Fruit fly (Drosophila melanogaster): ENCODE results near the gene dl.

The dl gene

DNA sequence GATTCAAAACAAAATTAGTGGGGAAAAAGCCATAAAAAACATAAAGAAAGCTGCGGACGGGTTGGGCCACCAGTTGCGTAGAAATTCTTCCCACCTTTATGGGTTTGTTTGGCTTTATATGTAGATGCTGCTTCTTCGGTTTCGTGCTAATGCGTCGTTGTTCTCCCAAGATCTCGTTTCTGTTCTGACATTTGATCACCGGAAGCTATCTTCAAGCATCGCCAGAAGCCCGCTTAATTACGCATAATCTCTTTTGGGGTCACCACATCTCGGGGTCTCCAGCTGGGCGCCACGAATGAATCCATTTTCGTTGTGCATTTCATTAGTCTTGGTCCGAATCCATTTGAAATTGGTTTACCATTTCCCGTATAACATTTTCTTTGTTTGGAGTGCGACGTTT is 45.6 kb upstream of the dl start:
- TF ChIP-seq oc (tag; optimal IDR thresholded peaks at IDR 0.05), result peak; percentile 64
- peak; percentile 37 for TF ChIP-seq grn (GFP tag; optimal IDR thresholded peaks at IDR 0.05)
- TF ChIP-seq pita (GFP tag; optimal IDR thresholded peaks at IDR 0.05), result no peak
- TF ChIP-seq abd-A (tag; optimal IDR thresholded peaks at IDR 0.05), result peak; percentile 82
- no peak for TF ChIP-seq row (GFP tag; IDR thresholded peaks at IDR 0.05)
- no peak for TF ChIP-seq Doc3 (GFP tag; IDR thresholded peaks at IDR 0.05; ENCODE audit: partially characterized antibody)
- peak; percentile 48 for TF ChIP-seq gsb-n (tag; optimal IDR thresholded peaks at IDR 0.05)
- no peak for TF ChIP-seq CG32532 (GFP tag; IDR thresholded peaks at IDR 0.05)
- 0 out of 3 replicates have a peak, but pooled peaks have one; percentile 29 for TF ChIP-seq CG2199 (GFP tag; IDR thresholded peaks at IDR 0.05)
- peak in 1 of 2 experiments; percentile 56 for TF ChIP-seq Hr78 (GFP tag; optimal IDR thresholded peaks at IDR 0.05)
- peak; percentile 50 for TF ChIP-seq kni (GFP tag; optimal IDR thresholded peaks at IDR 0.05)
- TF ChIP-seq Awh (GFP tag; IDR thresholded peaks at IDR 0.05), result peak; percentile 44; the same call in 1 of the 2 replicates

DNA sequence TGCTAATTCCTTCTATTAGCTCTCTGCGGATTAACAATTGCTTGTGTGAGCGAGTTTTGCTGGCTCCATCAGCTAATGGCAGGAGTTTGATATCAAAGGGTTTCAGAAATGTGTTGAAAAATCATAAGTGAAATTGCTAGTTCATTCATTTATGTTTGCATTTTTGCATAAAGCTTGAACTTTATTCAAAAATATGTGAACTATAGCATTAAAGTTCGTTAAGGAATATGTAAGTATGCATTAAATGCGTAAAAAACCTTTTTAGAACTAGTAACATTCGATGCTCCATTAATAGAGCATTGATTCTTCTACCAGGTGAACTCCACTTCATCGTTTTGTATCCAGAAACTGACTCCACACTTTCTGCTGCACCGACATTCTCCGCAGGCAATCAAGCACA is 42.5 kb upstream of the dl start:
- TF ChIP-seq CG9609 (GFP tag; optimal IDR thresholded peaks at IDR 0.05) (no peak), unpg (GFP tag; optimal IDR thresholded peaks at IDR 0.05) (no peak), CG1832 (GFP tag; optimal IDR thresholded peaks at IDR 0.05) (no peak), pum (GFP tag; optimal IDR thresholded peaks at IDR 0.05) (no peak), C15 (GFP tag; IDR thresholded peaks at IDR 0.05) (no peak), CTCF (GFP tag; optimal IDR thresholded peaks at IDR 0.05) (no peak), Nf-YB (GFP tag; optimal IDR thresholded peaks at IDR 0.05) (no peak), CG9727 (GFP tag; optimal IDR thresholded peaks at IDR 0.05) (no peak), Dbx (GFP tag; IDR thresholded peaks at IDR 0.05) (no peak)

DNA sequence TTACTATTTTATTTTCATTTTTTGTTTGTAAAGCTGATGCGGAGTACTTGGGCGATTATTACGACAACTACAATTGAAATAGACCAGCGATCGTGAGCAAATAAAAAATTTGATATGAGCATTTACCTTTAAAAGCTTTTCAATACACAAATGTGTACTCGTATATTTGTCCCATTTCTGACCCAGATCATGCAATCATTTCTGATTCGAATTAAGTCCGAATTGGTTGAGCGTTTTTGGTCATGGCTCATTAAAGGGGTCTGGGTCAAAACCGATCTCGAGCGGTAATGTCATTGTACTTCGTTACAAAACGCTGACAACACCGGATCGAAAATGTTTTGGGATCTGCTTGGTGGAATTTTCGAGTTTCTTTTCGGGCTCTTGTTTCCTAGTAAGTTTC is 36.1 kb upstream of the dl start, which contains the start of gene CG43220:
TSS of gene CG43220 (plus strand) at position 301 of the 400 bp plus-strand sequence.
- TF ChIP-seq inv (GFP tag; IDR thresholded peaks at IDR 0.05; ENCODE audit: partially characterized antibody) (no peak), pros (GFP tag; optimal IDR thresholded peaks at IDR 0.05) (no peak), CG6272 (GFP tag; IDR thresholded peaks at IDR 0.05) (no peak), esg (GFP tag; conservative IDR thresholded peaks at IDR 0.05) (no peak)

DNA sequence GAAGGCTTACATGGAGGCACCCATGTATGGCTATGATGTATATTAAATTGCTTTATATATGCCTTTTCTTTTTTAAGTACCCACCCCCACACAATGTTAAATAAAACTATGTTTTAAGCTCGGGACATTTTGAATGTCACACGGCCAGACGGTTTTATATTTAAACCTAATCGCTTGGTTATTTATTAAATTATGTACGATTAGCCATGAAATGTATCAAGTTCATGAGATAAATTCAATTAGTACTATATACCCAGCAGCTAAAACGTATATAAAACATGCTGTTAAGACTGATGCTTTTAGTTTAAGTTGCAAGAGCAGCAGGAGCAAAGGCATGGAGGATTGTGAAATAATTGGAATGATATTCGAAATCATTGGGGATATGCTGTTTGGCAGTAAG is 35.3 kb upstream of the dl start, which contains the start of the genes CG43221 and CG43645:
TSS of gene CG43221 (plus strand) at position 301 of the 400 bp plus-strand sequence.
TSS of gene CG43645 (plus strand) at position 301 of the 400 bp plus-strand sequence.
- TF ChIP-seq hbn (GFP tag; IDR thresholded peaks at IDR 0.05; ENCODE audit: partially characterized antibody) (no peak), sob (GFP tag; IDR thresholded peaks at IDR 0.05) (no peak), H15 (GFP tag; IDR thresholded peaks at IDR 0.05) (no peak), sens (GFP tag) (peak; percentile 4), CG30431 (GFP tag; optimal IDR thresholded peaks at IDR 0.05) (no peak), E2f2 (GFP tag; IDR thresholded peaks at IDR 0.05) (no peak)

DNA sequence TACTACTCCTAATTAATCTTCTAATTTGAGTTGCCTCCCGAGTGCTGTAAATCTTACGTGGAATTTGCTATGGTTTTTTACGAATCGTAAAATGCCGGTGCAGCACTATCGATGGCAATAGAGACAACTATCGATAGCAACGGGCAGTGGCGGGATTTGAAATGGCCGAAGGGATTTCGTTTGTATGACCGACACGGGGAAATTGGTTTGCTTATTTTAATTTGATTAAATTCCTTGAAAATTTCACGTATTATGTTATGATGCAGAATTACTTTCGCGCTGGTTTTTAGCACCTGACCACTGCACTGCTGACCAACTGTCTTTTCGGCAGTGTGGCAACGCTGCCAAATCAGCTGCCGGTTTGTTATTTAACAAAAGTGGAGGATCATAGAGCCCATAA is 34.0 kb upstream of the dl start, which contains the start of the genes GCS2beta and CG5131:
TSS of gene GCS2beta (minus strand) at position 134 of the 400 bp plus-strand sequence.
TSS of gene CG5131 (plus strand) at position 328 of the 400 bp plus-strand sequence.
- peak; percentile 88 for TF ChIP-seq YL-1 (GFP tag; optimal IDR thresholded peaks at IDR 0.05)
- TF ChIP-seq dysf (GFP tag; IDR thresholded peaks at IDR 0.05), result peak; percentile 96
- peak; percentile 92 for TF ChIP-seq her (GFP tag; optimal IDR thresholded peaks at IDR 0.05)
- peak; percentile 94 for TF ChIP-seq Dad (GFP tag; optimal IDR thresholded peaks at IDR 0.05)
- peak; percentile 91 for TF ChIP-seq hbn (GFP tag; IDR thresholded peaks at IDR 0.05; ENCODE audit: partially characterized antibody)
- peak; percentile 95 for TF ChIP-seq CG32772 (GFP tag; IDR thresholded peaks at IDR 0.05)
- peak; percentile 92 for TF ChIP-seq CG10209 (GFP tag; optimal IDR thresholded peaks at IDR 0.05)
- TF ChIP-seq CG5245 (GFP tag; optimal IDR thresholded peaks at IDR 0.05), result peak; percentile 89
- TF ChIP-seq sima (GFP tag; optimal IDR thresholded peaks at IDR 0.05), result peak; percentile 71
- TF ChIP-seq Doc3 (GFP tag; IDR thresholded peaks at IDR 0.05; ENCODE audit: partially characterized antibody), result peak; percentile 94
- TF ChIP-seq CG8359 (GFP tag; optimal IDR thresholded peaks at IDR 0.05; ENCODE audit: borderline replicate concordance), result peak; percentile 42
- no peak for TF ChIP-seq CG1832 (GFP tag; optimal IDR thresholded peaks at IDR 0.05)
- peak; percentile 89 for TF ChIP-seq CG18476 (GFP tag; optimal IDR thresholded peaks at IDR 0.05)
- TF ChIP-seq Ada2b (GFP tag; IDR thresholded peaks at IDR 0.05), result peak; percentile 94
- TF ChIP-seq Fer3 (tag; optimal IDR thresholded peaks at IDR 0.05), result peak; percentile 91
- TF ChIP-seq Awh (GFP tag; IDR thresholded peaks at IDR 0.05), result peak; percentile 87
- TF ChIP-seq ap (GFP tag; IDR thresholded peaks at IDR 0.05), result peak; percentile 85
- TF ChIP-seq zf30C (GFP tag; optimal IDR thresholded peaks at IDR 0.05), result no peak
